Worm (Caenorhabditis elegans) whole organism, early embryonic: Measurements from ENCODE around the gene sra-6.

Experiments used
- B0310.2 ChIP-seq: sonication (generic microtip); optimal IDR thresholded peaks from 2 replicates; lab custom pipeline; 2016; ENCODE audit warnings: mild to moderate bottlenecking, missing genetic modification characterization, missing compliant biosample characterization
- ama-1 ChIP-seq: fragments of 150-350 bp; optimal IDR thresholded peaks from 2 replicates; lab custom pipeline; 2014
- ceh-13 ChIP-seq: fragments of 200-800 bp; sonication (Bioruptor generic); optimal IDR thresholded peaks from 2 replicates; lab custom pipeline; 2018; ENCODE audit warnings: mild to moderate bottlenecking, missing genetic modification characterization, missing compliant biosample characterization
- ceh-36 ChIP-seq: sonication (generic microtip); optimal IDR thresholded peaks from 2 replicates; lab custom pipeline; 2016; ENCODE audit warnings: missing genetic modification characterization, inconsistent platforms, missing compliant biosample characterization
- flt-1 ChIP-seq: fragments of 200-800 bp; sonication (Bioruptor generic); IDR thresholded peaks from 2 replicates; pipeline ENCODE4 v1.3.6; 2022; ENCODE audit warnings: missing genetic modification characterization, missing compliant biosample characterization
- hmbx-1 ChIP-seq: sonication (generic microtip); optimal IDR thresholded peaks from 2 replicates; lab custom pipeline; 2016; ENCODE audit warnings: mild to moderate bottlenecking, missing genetic modification characterization, missing compliant biosample characterization
- hmg-4 ChIP-seq: fragments of 200-800 bp; sonication (Bioruptor generic); optimal IDR thresholded peaks from 2 replicates; lab custom pipeline; 2018; ENCODE audit warnings: mild to moderate bottlenecking, missing genetic modification characterization, missing compliant biosample characterization
- hnd-1 ChIP-seq: sonication (generic microtip); optimal IDR thresholded peaks from 2 replicates; lab custom pipeline; 2016; ENCODE audit warnings: missing genetic modification characterization, missing compliant biosample characterization
- pes-1 ChIP-seq: fragments of 200-800 bp; sonication (Bioruptor generic); IDR thresholded peaks from 2 replicates; pipeline ENCODE4 v1.3.6; 2022; ENCODE audit warnings: missing genetic modification reagents, missing genetic modification characterization, missing compliant biosample characterization
- scrt-1 ChIP-seq: fragments of 200-800 bp; sonication (Bioruptor generic); IDR thresholded peaks from 2 replicates; pipeline ENCODE4 v1.3.6; 2022; ENCODE audit warnings: missing genetic modification characterization, missing compliant biosample characterization
- sea-1 ChIP-seq: fragments of 200-800 bp; sonication (Bioruptor generic); conservative IDR thresholded peaks from 2 replicates; pipeline ENCODE4 v1.3.6; 2022; ENCODE audit warnings: missing genetic modification characterization, missing compliant biosample characterization
- tbx-11 ChIP-seq: fragments of 200-800 bp; sonication (Bioruptor generic); IDR thresholded peaks from 2 replicates; pipeline ENCODE4 v1.3.6; 2022; ENCODE audit warnings: missing genetic modification characterization, missing compliant biosample characterization
- tbx-37 ChIP-seq: fragments of 200-800 bp; sonication (Bioruptor generic); conservative IDR thresholded peaks from 2 replicates; pipeline ENCODE4 v1.3.6; 2022; ENCODE audit warnings: missing genetic modification reagents, missing genetic modification characterization, missing compliant biosample characterization

The sra-6 gene

DNA sequence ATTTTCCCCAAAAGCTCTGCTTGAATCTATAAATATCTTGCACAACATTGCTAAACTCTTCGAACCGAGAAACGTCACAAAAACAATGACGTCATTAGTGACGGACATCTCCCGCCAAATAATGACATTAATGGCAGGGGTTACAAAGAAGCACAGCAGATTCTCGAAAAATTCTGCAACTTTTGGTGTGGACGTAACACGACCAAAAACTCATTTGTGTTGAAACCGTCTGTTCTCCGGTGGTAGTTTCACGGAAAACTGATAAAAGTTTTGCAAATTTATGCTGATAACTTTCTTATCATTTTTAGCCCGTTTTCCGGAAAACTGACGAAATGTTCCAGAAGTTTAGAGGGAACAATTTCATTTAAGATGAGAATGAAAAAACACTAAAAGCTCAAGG, 52.0 kb downstream of the sra-6 start:
- TF ChIP-seq hmg-4 (GFP tag; lab: Kevin White, UChicago), result no peak
- no peak for TF ChIP-seq ama-1 (lab: Kevin White, UChicago)
- no peak for TF ChIP-seq B0310.2 (tag; lab: Kevin White, UChicago)
- TF ChIP-seq hmbx-1 (tag; lab: Kevin White, UChicago), result no peak
- TF ChIP-seq ceh-13, result no peak
- no peak for TF ChIP-seq scrt-1 (GFP tag; lab: Robert Waterston, UW)
- TF ChIP-seq tbx-11 (GFP tag; lab: Robert Waterston, UW), result no peak
- TF ChIP-seq hnd-1, result no peak
- TF ChIP-seq flt-1 (GFP tag; lab: Robert Waterston, UW), result no peak
- TF ChIP-seq tbx-37, result no peak
- no peak for TF ChIP-seq sea-1 (GFP tag; lab: Robert Waterston, UW)
- TF ChIP-seq pes-1, result no peak
- TF ChIP-seq ceh-36 (tag; lab: Kevin White, UChicago), result no peak
